Worm (Caenorhabditis elegans) whole organism, early embryonic: ENCODE results near the gene npr-34.

Experiments used
- B0310.2 ChIP-seq: sonication (generic microtip); optimal IDR thresholded peaks from 2 replicates; lab custom pipeline; 2016; ENCODE audit warnings: mild to moderate bottlenecking, missing genetic modification characterization, missing compliant biosample characterization
- F13C5.2 ChIP-seq: sonication (generic microtip); optimal IDR thresholded peaks from 2 replicates; lab custom pipeline; 2017; ENCODE audit warnings: mild to moderate bottlenecking, missing genetic modification characterization, inconsistent platforms, missing compliant biosample characterization
- aly-1 ChIP-seq: sonication (generic microtip); optimal IDR thresholded peaks from 2 replicates; lab custom pipeline; 2016; ENCODE audit warnings: missing genetic modification characterization, missing compliant biosample characterization
- ama-1 ChIP-seq: fragments of 150-350 bp; optimal IDR thresholded peaks from 2 replicates; lab custom pipeline; 2014
- ceh-13 ChIP-seq: fragments of 200-800 bp; sonication (Bioruptor generic); optimal IDR thresholded peaks from 2 replicates; lab custom pipeline; 2018; ENCODE audit warnings: mild to moderate bottlenecking, missing genetic modification characterization, missing compliant biosample characterization
- ceh-36 ChIP-seq: sonication (generic microtip); optimal IDR thresholded peaks from 2 replicates; lab custom pipeline; 2016; ENCODE audit warnings: missing genetic modification characterization, inconsistent platforms, missing compliant biosample characterization
- ets-7 ChIP-seq: sonication (generic microtip); optimal IDR thresholded peaks from 2 replicates; lab custom pipeline; 2016; ENCODE audit warnings: missing genotype, missing genetic modification characterization, missing compliant biosample characterization
- flt-1 ChIP-seq: fragments of 200-800 bp; sonication (Bioruptor generic); IDR thresholded peaks from 2 replicates; pipeline ENCODE4 v1.3.6; 2022; ENCODE audit warnings: missing genetic modification characterization, missing compliant biosample characterization
- hmbx-1 ChIP-seq: sonication (generic microtip); optimal IDR thresholded peaks from 2 replicates; lab custom pipeline; 2016; ENCODE audit warnings: mild to moderate bottlenecking, missing genetic modification characterization, missing compliant biosample characterization
- pes-1 ChIP-seq: fragments of 200-800 bp; sonication (Bioruptor generic); IDR thresholded peaks from 2 replicates; pipeline ENCODE4 v1.3.6; 2022; ENCODE audit warnings: missing genetic modification reagents, missing genetic modification characterization, missing compliant biosample characterization
- scrt-1 ChIP-seq: fragments of 200-800 bp; sonication (Bioruptor generic); IDR thresholded peaks from 2 replicates; pipeline ENCODE4 v1.3.6; 2022; ENCODE audit warnings: missing genetic modification characterization, missing compliant biosample characterization
- sea-1 ChIP-seq: fragments of 200-800 bp; sonication (Bioruptor generic); conservative IDR thresholded peaks from 2 replicates; pipeline ENCODE4 v1.3.6; 2022; ENCODE audit warnings: missing genetic modification characterization, missing compliant biosample characterization
- tbx-11 ChIP-seq: fragments of 200-800 bp; sonication (Bioruptor generic); IDR thresholded peaks from 2 replicates; pipeline ENCODE4 v1.3.6; 2022; ENCODE audit warnings: missing genetic modification characterization, missing compliant biosample characterization
- tbx-37 ChIP-seq: fragments of 200-800 bp; sonication (Bioruptor generic); conservative IDR thresholded peaks from 2 replicates; pipeline ENCODE4 v1.3.6; 2022; ENCODE audit warnings: missing genetic modification reagents, missing genetic modification characterization, missing compliant biosample characterization
- tra-4 ChIP-seq: sonication (generic microtip); optimal IDR thresholded peaks from 2 replicates; lab custom pipeline; 2017; ENCODE audit warnings: missing genetic modification characterization, missing compliant biosample characterization

The npr-34 gene

DNA sequence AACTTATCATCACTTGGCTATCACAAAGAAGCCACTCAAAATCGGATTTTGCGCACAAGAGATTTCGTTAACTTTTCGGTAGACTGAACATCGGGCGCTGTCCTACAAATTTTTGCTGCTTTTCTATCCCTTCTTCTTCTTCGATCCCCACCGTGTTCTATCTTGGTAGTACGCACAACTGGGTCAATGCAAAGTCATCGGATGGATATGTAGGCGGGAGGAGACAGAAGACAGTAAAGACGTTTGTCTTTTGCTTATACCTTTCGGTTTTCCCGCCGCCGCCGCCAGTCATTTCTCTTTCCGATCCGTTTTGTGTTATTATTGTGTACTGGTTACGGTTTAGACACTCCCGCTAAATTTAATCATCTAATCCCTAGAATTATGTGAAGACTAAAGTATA is 38.9 kb downstream of the npr-34 start:
- no peak for TF ChIP-seq tbx-37 (GFP tag; lab: Robert Waterston, UW)
- no peak for TF ChIP-seq tbx-11
- TF ChIP-seq tra-4 (tag; lab: Kevin White, UChicago), result no peak
- TF ChIP-seq aly-1 (tag; lab: Kevin White, UChicago), result no peak
- no peak for TF ChIP-seq flt-1 (GFP tag; lab: Robert Waterston, UW)
- no peak for TF ChIP-seq ceh-13
- no peak for TF ChIP-seq ceh-36

DNA sequence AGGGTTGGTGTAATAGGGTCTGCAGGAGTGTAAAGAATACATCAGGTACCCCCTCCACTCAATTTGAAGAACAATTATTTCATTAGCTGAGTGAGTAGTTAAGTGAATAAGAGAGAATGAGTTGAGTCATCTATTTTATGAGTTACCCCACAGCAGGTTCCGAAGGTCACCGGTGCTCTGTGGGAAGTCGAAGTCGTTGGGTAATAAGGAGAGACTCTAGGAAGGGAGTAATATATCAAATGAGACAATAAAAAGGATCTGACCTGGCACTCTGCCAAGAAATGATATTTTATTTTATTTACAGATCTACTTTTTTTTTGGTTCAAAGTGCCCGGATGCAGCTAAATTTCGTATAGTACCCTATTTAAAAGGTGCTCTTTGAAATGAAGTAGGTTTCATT is 41.0 kb downstream of the npr-34 start, which contains the start of gene C09F9.1:
Gene C09F9.1, plus strand, starts transcription at position 301 of the 400 bp plus-strand sequence.
- TF ChIP-seq tra-4 (tag; lab: Kevin White, UChicago) (no peak), aly-1 (tag; lab: Kevin White, UChicago) (no peak), F13C5.2 (tag; lab: Kevin White, UChicago) (no peak), B0310.2 (tag; lab: Kevin White, UChicago) (no peak), flt-1 (GFP tag; lab: Robert Waterston, UW) (no peak), ets-7 (tag; lab: Kevin White, UChicago) (no peak), pes-1 (no peak), scrt-1 (GFP tag; lab: Robert Waterston, UW) (no peak), sea-1 (GFP tag; lab: Robert Waterston, UW) (no peak), ceh-13 (no peak), tbx-37 (GFP tag; lab: Robert Waterston, UW) (no peak), hmbx-1 (tag; lab: Kevin White, UChicago) (no peak)

DNA sequence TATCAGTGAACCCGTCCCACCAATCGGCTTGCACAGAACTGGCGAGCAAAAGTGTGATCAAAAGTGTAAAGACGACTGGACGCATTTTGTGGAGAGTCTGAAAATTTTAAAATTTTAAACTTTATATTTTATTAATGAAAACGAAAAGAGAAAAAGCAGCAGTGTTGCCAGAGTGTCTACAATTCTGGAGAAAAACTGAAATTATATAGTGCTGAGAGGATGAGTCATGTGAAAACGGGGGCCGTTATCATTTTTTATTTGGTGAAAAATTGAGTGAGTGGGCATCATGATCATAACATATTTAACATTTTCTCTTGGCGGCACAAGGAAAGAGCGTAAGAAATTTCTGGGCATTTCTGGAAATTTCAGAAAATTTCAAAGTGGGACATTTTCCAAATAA is 43.8 kb downstream of the npr-34 start, which contains the start of gene K02B7.3:
Gene K02B7.3, minus strand, starts transcription at position 101 of the 400 bp plus-strand sequence.
- no peak for TF ChIP-seq F13C5.2 (tag; lab: Kevin White, UChicago)
- no peak for TF ChIP-seq B0310.2 (tag; lab: Kevin White, UChicago)
- no peak for TF ChIP-seq tbx-37 (GFP tag; lab: Robert Waterston, UW)
- TF ChIP-seq pes-1, result no peak
- no peak for TF ChIP-seq ceh-13
- no peak for TF ChIP-seq ets-7 (tag; lab: Kevin White, UChicago)
- no peak for TF ChIP-seq scrt-1 (GFP tag; lab: Robert Waterston, UW)
- TF ChIP-seq ama-1 (lab: Kevin White, UChicago), result no peak
- no peak for TF ChIP-seq aly-1 (tag; lab: Kevin White, UChicago)
